Worm (Caenorhabditis elegans): Measurements from ENCODE around the gene pnp-1.

DNA sequence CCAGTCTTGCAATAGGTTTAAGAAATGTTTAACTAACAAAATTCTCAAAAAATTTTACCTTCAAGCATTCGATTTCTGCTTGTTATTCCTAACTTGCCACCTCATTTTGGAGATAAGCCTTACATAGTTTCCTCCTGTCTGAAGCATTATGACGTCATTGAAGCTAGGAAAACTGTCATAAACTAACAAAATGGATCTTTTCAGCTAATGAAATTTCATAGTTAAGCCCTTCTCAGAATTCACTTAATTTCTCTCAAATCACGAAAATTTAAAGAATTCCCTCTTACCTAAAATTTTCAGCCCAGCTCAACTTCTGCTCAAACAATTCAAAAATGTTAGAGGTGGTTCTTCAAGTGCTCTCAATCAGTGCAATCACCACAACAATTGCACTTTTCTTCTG, 9.1 kb upstream of the pnp-1 start, which contains the start of gene swt-1:
- no peak for TF ChIP-seq tra-1 (GFP tag; IDR thresholded peaks at IDR 0.05)
- no peak for TF ChIP-seq T20F7.1 (GFP tag; optimal IDR thresholded peaks at IDR 0.05)
- TF ChIP-seq snpc-4 (tag; optimal IDR thresholded peaks at IDR 0.05) = no peak
- TF ChIP-seq lsy-2 (tag; optimal IDR thresholded peaks at IDR 0.05) = no peak
- no peak for TF ChIP-seq unc-39 (tag; optimal IDR thresholded peaks at IDR 0.05)
- no peak for TF ChIP-seq pha-4 (GFP tag; IDR thresholded peaks at IDR 0.05)
- TF ChIP-seq pha-4 (tag; optimal IDR thresholded peaks at IDR 0.05) = no peak
- TF ChIP-seq ceh-62 (tag; optimal IDR thresholded peaks at IDR 0.05) = no peak
- TF ChIP-seq ztf-11 (tag; optimal IDR thresholded peaks at IDR 0.05) = no peak
- TF ChIP-seq ama-1 (optimal IDR thresholded peaks at IDR 0.05) = no peak
- TF ChIP-seq ZK546.5 (tag; optimal IDR thresholded peaks at IDR 0.05) = no peak
- TF ChIP-seq rbr-2 (tag; optimal IDR thresholded peaks at IDR 0.05) = no peak
- TF ChIP-seq fkh-10 (GFP tag; optimal IDR thresholded peaks at IDR 0.05) = no peak
- TF ChIP-seq ceh-32 (tag; optimal IDR thresholded peaks at IDR 0.05; ENCODE audit: poor library complexity) = no peak
- no peak for TF ChIP-seq zag-1 (tag; optimal IDR thresholded peaks at IDR 0.05)
